Worm (Caenorhabditis elegans) whole organism, L1 larva: ENCODE data around the gene C36C5.15.

Experiments used
- ceh-82 ChIP-seq, 3 experiments: fragments of 150-350 bp in 1 of 3; sonication (generic microtip) in 2 of 3; optimal IDR thresholded peaks; 2 replicates each; lab custom pipeline; 2014 to 2017; ENCODE audit warnings: missing biosample characterization in 3 of 3, missing genetic modification characterization in 3 of 3
- ceh-88 ChIP-seq: fragments of 200-800 bp; sonication (Bioruptor generic); IDR thresholded peaks from 2 replicates; pipeline ENCODE4 v1.3.6; 2022; ENCODE audit warnings: missing genetic modification characterization, missing compliant biosample characterization
- egl-13 ChIP-seq: sonication (generic microtip); optimal IDR thresholded peaks from 2 replicates; lab custom pipeline; 2016; ENCODE audit warnings: missing genotype, missing genetic modification reagents, missing genetic modification characterization, missing compliant biosample characterization
- elt-3 ChIP-seq, 6 experiments: fragments of 150-350 bp in 1 of 6; sonication (generic microtip); optimal IDR thresholded peaks; 2 replicates each; lab custom pipeline; 2017 to 2018; ENCODE audit warnings: missing biosample characterization in 6 of 6, missing genetic modification characterization in 6 of 6, inconsistent platforms in 1 of 6
- fkh-10 ChIP-seq: sonication (generic microtip); optimal IDR thresholded peaks from 2 replicates; lab custom pipeline; 2017; ENCODE audit warnings: missing biosample characterization, missing genetic modification reagents, missing genetic modification characterization
- lin-13 ChIP-seq: fragments of 150-350 bp; optimal IDR thresholded peaks from 2 replicates; lab custom pipeline; 2014; ENCODE audit warnings: missing biosample characterization, missing genetic modification reagents, missing genetic modification characterization
- lin-15B ChIP-seq: fragments of 150-350 bp; sonication (generic microtip); optimal IDR thresholded peaks from 3 replicates; lab custom pipeline; 2014; ENCODE audit warnings: missing biosample characterization, missing genetic modification characterization
- mab-9 ChIP-seq: fragments of 200-800 bp; sonication (Bioruptor generic); IDR thresholded peaks from 2 replicates; pipeline ENCODE4 v1.3.6; 2022; ENCODE audit warnings: missing genetic modification reagents, missing genetic modification characterization, missing compliant biosample characterization
- mef-2 ChIP-seq: fragments of 150-350 bp; optimal IDR thresholded peaks from 2 replicates; lab custom pipeline; 2014; ENCODE audit warnings: missing biosample characterization, missing genetic modification characterization
- nhr-11 ChIP-seq: fragments of 150-350 bp; optimal IDR thresholded peaks from 2 replicates; lab custom pipeline; 2014; ENCODE audit warnings: missing biosample characterization, missing genetic modification characterization
- nhr-19 ChIP-seq: fragments of 200-800 bp; sonication (Bioruptor generic); conservative IDR thresholded peaks from 2 replicates; pipeline ENCODE4 v1.3.6; 2022; ENCODE audit warnings: missing genetic modification characterization, missing compliant biosample characterization
- sptf-1 ChIP-seq: fragments of 150-350 bp; optimal IDR thresholded peaks from 2 replicates; lab custom pipeline; 2014; ENCODE audit warnings: missing biosample characterization, missing genetic modification characterization
- unc-86 ChIP-seq: sonication (generic microtip); optimal IDR thresholded peaks from 2 replicates; lab custom pipeline; 2016; ENCODE audit warnings: missing genetic modification characterization, missing compliant biosample characterization
- vab-15 ChIP-seq: sonication (generic microtip); optimal IDR thresholded peaks from 2 replicates; lab custom pipeline; 2017; ENCODE audit warnings: missing genotype, mild to moderate bottlenecking, missing genetic modification characterization, missing compliant biosample characterization

DNA sequence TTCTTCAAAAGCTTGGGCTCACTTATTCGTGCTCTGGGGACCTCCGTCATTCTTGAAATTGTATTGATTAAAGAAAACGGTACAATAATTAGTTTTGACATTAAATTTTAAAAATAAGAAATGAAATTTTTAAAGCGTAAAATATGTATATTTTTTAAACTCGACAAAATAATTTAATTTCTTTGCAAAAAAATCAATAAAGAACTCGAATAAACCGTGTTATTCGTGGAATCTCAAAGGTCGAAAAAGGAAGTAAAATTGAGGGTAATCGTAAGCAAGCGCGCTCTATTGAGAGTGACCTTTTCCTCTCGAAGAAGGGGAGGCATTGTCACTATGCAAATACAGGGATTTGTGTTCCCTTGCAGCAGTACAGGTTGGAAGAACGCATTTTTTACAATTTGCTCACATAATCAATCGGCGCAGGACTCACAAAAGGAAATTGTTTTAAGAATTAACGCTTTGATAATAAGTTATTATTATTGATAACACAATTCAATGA, 26.5 kb upstream of the C36C5.15 start, which contains the start of gene Y73C8B.2:
- no peak for TF ChIP-seq fkh-10 (GFP tag; lab: Kevin White, UChicago)
- TF ChIP-seq elt-3 (tag; optimal IDR thresholded peaks at IDR 0.05; lab: Kevin White, UChicago) = no peak
- TF ChIP-seq sptf-1 (tag; lab: Kevin White, UChicago) = no peak
- no peak for TF ChIP-seq egl-13
- TF ChIP-seq lin-13 (GFP tag; lab: Kevin White, UChicago) = no peak
- TF ChIP-seq nhr-11 (tag; lab: Kevin White, UChicago) = no peak
- no peak for TF ChIP-seq ceh-82 (tag; optimal IDR thresholded peaks at IDR 0.05; lab: Kevin White, UChicago)
- TF ChIP-seq unc-86 (tag; lab: Kevin White, UChicago) = no peak
- no peak for TF ChIP-seq mef-2 (tag; lab: Kevin White, UChicago)
- no peak for TF ChIP-seq vab-15 (tag; lab: Kevin White, UChicago)
- no peak for TF ChIP-seq nhr-19 (GFP tag; lab: Robert Waterston, UW)
- no peak for TF ChIP-seq mab-9 (GFP tag; lab: Robert Waterston, UW)
- peak; percentile 23 for TF ChIP-seq lin-15B (tag; lab: Kevin White, UChicago)
- no peak for TF ChIP-seq ceh-88 (GFP tag; lab: Robert Waterston, UW)
